Fruit fly (Drosophila melanogaster) whole organism, wandering third instar larva: Measurements from ENCODE around the gene Gmd.

ENCODE experiments used
- Abd-B ChIP-seq: fragments of >200 bp; optimal IDR thresholded peaks from 2 replicates; lab custom pipeline; 2017; ENCODE audit warnings: missing biosample characterization, missing genetic modification characterization
- CG32264 ChIP-seq: fragments of 200-800 bp; sonication (Bioruptor generic); optimal IDR thresholded peaks from 2 replicates; lab custom pipeline; 2016; ENCODE audit warnings: missing biosample characterization, missing genetic modification characterization
- CG9705 ChIP-seq: fragments of 200-800 bp; sonication (Bioruptor generic); optimal IDR thresholded peaks from 2 replicates; lab custom pipeline; 2018; ENCODE audit warnings: missing biosample characterization, mild to moderate bottlenecking, missing genetic modification characterization
- CrebA ChIP-seq: fragments of 200-800 bp; sonication (Bioruptor generic); optimal IDR thresholded peaks from 2 replicates; lab custom pipeline; 2016; ENCODE audit warnings: missing biosample characterization, mild to moderate bottlenecking, missing genetic modification characterization, borderline replicate concordance
- Dfd ChIP-seq: fragments of >200 bp; optimal IDR thresholded peaks from 2 replicates; lab custom pipeline; 2017; ENCODE audit warnings: missing biosample characterization, missing genetic modification characterization
- Dif ChIP-seq: fragments of 200-275, 200-300 bp; sonication (Bioruptor generic); optimal IDR thresholded peaks from 2 replicates; lab custom pipeline; 2018; ENCODE audit warnings: missing biosample characterization, missing genetic modification characterization; ENCODE audit not compliant: partially characterized antibody
- GATAd ChIP-seq: sonication (Bioruptor generic); optimal IDR thresholded peaks from 2 replicates; lab custom pipeline; 2016; ENCODE audit warnings: missing biosample characterization, missing genetic modification characterization
- HLH106 ChIP-seq: fragments of 200-800 bp; optimal IDR thresholded peaks from 3 replicates; lab custom pipeline; 2019; ENCODE audit warnings: missing biosample characterization, mild to moderate bottlenecking, missing genetic modification characterization, moderate library complexity
- Hnf4 ChIP-seq: fragments of 200-800 bp; sonication (Bioruptor generic); optimal IDR thresholded peaks from 2 replicates; lab custom pipeline; 2016; ENCODE audit warnings: missing biosample characterization, mild to moderate bottlenecking, missing genetic modification characterization
- Hr78 ChIP-seq: fragments of >200 bp; optimal IDR thresholded peaks from 2 replicates; lab custom pipeline; 2017; ENCODE audit warnings: missing biosample characterization, missing genetic modification characterization
- Hr83 ChIP-seq: fragments of 200-300 bp; sonication (Bioruptor generic); optimal IDR thresholded peaks from 2 replicates; lab custom pipeline; 2016; ENCODE audit warnings: missing biosample characterization, mild to moderate bottlenecking, missing genetic modification characterization, moderate library complexity; ENCODE audit not compliant: poor library complexity, severe bottlenecking
- Jra ChIP-seq: sonication (Bioruptor generic); optimal IDR thresholded peaks from 2 replicates; lab custom pipeline; 2016; ENCODE audit warnings: missing biosample characterization, missing genetic modification characterization
- Mio ChIP-seq: sonication (Bioruptor generic); optimal IDR thresholded peaks from 2 replicates; lab custom pipeline; 2016; ENCODE audit warnings: missing biosample characterization, missing genetic modification characterization
- Myc ChIP-seq: fragments of >200 bp; optimal IDR thresholded peaks from 2 replicates; lab custom pipeline; 2017
- N ChIP-seq: fragments of >200 bp; optimal IDR thresholded peaks from 2 replicates; lab custom pipeline; 2018; ENCODE audit warnings: missing biosample characterization, missing external identifiers, missing genetic modification characterization
- OdsH ChIP-seq: fragments of 200-800 bp; sonication (Bioruptor generic); optimal IDR thresholded peaks from 2 replicates; lab custom pipeline; 2016; ENCODE audit warnings: missing biosample characterization, mild to moderate bottlenecking, missing genetic modification characterization
- Rel ChIP-seq, 2 experiments: fragments of 200-800 bp; sonication (Bioruptor generic) in 1 of 2; optimal IDR thresholded peaks; 2 replicates in 1 of 2; 3 replicates in 1 of 2; lab custom pipeline; 2016 to 2019; ENCODE audit warnings: mild to moderate bottlenecking in 2 of 2, missing biosample characterization in 2 of 2, missing genetic modification characterization in 2 of 2, moderate library complexity in 1 of 2
- Sp1 ChIP-seq: fragments of 200-800 bp; sonication (Bioruptor generic); optimal IDR thresholded peaks from 3 replicates; lab custom pipeline; 2019; ENCODE audit warnings: missing biosample characterization, mild to moderate bottlenecking, missing genetic modification characterization, moderate library complexity
- Vsx2 ChIP-seq: fragments of 200-300, 225-300 bp; sonication (Bioruptor generic); optimal IDR thresholded peaks from 2 replicates; lab custom pipeline; 2018; ENCODE audit warnings: missing biosample characterization, missing genetic modification characterization; ENCODE audit not compliant: partially characterized antibody
- br ChIP-seq: fragments of 200-800 bp; sonication (Bioruptor generic); optimal IDR thresholded peaks from 2 replicates; lab custom pipeline; 2016; ENCODE audit warnings: missing biosample characterization, missing genetic modification characterization
- brk ChIP-seq: fragments of 200-800 bp; sonication (Bioruptor generic); optimal IDR thresholded peaks from 2 replicates; lab custom pipeline; 2016; ENCODE audit warnings: missing biosample characterization, mild to moderate bottlenecking, missing genetic modification characterization
- dl ChIP-seq, 2 experiments: fragments of 175-275, 200-275 bp in 1 of 2; fragments of 200-275 bp in 1 of 2; sonication (Bioruptor generic); optimal IDR thresholded peaks; lab custom pipeline; 2018; ENCODE audit warnings: mild to moderate bottlenecking in 2 of 2, missing biosample characterization in 2 of 2, missing genetic modification characterization in 2 of 2, moderate library complexity in 2 of 2; ENCODE audit not compliant: partially characterized antibody in 2 of 2, insufficient read depth in 1 of 2
- dmrt93B ChIP-seq: fragments of 200-800 bp; sonication (Bioruptor generic); optimal IDR thresholded peaks from 2 replicates; lab custom pipeline; 2018; ENCODE audit warnings: missing biosample characterization, mild to moderate bottlenecking, missing genetic modification characterization
- dsf ChIP-seq: sonication (Bioruptor generic); optimal IDR thresholded peaks from 2 replicates; lab custom pipeline; 2016; ENCODE audit warnings: missing biosample characterization, missing genetic modification characterization, borderline replicate concordance
- ey ChIP-seq: fragments of 200-800 bp; sonication (Bioruptor generic); optimal IDR thresholded peaks from 2 replicates; lab custom pipeline; 2016; ENCODE audit warnings: missing biosample characterization, missing genetic modification characterization
- foxo ChIP-seq, 2 experiments: fragments of 200-800 bp; sonication (Bioruptor generic); optimal IDR thresholded peaks; 2 replicates in 1 of 2; 3 replicates in 1 of 2; lab custom pipeline; 2016 to 2017; ENCODE audit warnings: missing biosample characterization in 2 of 2, missing genetic modification characterization in 2 of 2
- fru ChIP-seq: fragments of 200-800 bp; sonication (Bioruptor generic); optimal IDR thresholded peaks from 3 replicates; lab custom pipeline; 2016; ENCODE audit warnings: missing biosample characterization, mild to moderate bottlenecking, missing genetic modification characterization
- h ChIP-seq: fragments of 200-800 bp; sonication (Bioruptor generic); optimal IDR thresholded peaks from 3 replicates; lab custom pipeline; 2016; ENCODE audit warnings: missing biosample characterization, mild to moderate bottlenecking, missing genetic modification characterization
- jim ChIP-seq: fragments of 175-275, 200-325 bp; sonication (Bioruptor generic); optimal IDR thresholded peaks from 2 replicates; lab custom pipeline; 2016; ENCODE audit warnings: missing biosample characterization, mild to moderate bottlenecking, missing genetic modification characterization
- lola ChIP-seq: fragments of >200 bp; optimal IDR thresholded peaks from 2 replicates; lab custom pipeline; 2017; ENCODE audit warnings: missing biosample characterization, missing genetic modification characterization
- pan ChIP-seq: fragments of >200 bp; optimal IDR thresholded peaks from 2 replicates; lab custom pipeline; 2017
- psq ChIP-seq: fragments of 200-800 bp; sonication (Bioruptor generic); optimal IDR thresholded peaks from 3 replicates; lab custom pipeline; 2017; ENCODE audit warnings: missing biosample characterization, mild to moderate bottlenecking, missing genetic modification characterization, moderate library complexity
- rgr ChIP-seq: fragments of 200-800 bp; sonication (Bioruptor generic); optimal IDR thresholded peaks from 3 replicates; lab custom pipeline; 2016; ENCODE audit warnings: missing biosample characterization, mild to moderate bottlenecking, missing genetic modification characterization
- sage ChIP-seq: fragments of 200-800 bp; sonication (Bioruptor generic); optimal IDR thresholded peaks from 2 replicates; lab custom pipeline; 2016; ENCODE audit warnings: missing biosample characterization, mild to moderate bottlenecking, missing genetic modification characterization
- sv ChIP-seq: fragments of 200-800 bp; sonication (Bioruptor generic); optimal IDR thresholded peaks from 3 replicates; lab custom pipeline; 2016; ENCODE audit warnings: missing biosample characterization, missing genetic modification characterization
- tai ChIP-seq: sonication (Bioruptor generic); optimal IDR thresholded peaks from 2 replicates; lab custom pipeline; 2016; ENCODE audit warnings: missing biosample characterization, missing genetic modification characterization
- usp ChIP-seq: fragments of >200 bp; optimal IDR thresholded peaks from 2 replicates; lab custom pipeline; 2017; ENCODE audit warnings: missing biosample characterization, missing genetic modification characterization
- woc ChIP-seq: sonication (Bioruptor generic); optimal IDR thresholded peaks from 2 replicates; lab custom pipeline; 2016; ENCODE audit warnings: missing biosample characterization, mild to moderate bottlenecking, missing genetic modification characterization

Gene Gmd

DNA sequence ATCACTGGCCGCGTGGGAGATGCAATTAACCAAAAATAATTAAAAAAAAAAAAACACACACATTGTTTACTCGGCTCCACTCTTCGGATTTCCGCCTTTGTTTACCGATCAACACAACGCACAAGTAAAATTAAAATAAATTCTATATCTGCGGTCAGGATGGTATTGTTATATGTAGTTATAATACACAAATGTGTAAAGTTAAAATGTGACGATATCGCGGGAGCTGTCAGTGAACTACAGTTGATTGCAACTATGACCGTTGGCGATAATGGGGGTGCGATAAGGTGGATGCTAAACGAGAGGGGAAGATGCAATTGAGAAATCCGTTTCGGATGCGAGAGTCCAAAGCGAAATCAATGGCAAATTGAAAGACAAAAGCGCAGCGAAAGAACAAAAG is 29.5 kb upstream of the Gmd start:
- TF ChIP-seq br (GFP tag; lab: Kevin White, UChicago), result no peak
- no peak for TF ChIP-seq psq (GFP tag; lab: Kevin White, UChicago)
- no peak for TF ChIP-seq Mio
- TF ChIP-seq Vsx2, result no peak
- TF ChIP-seq N (GFP tag; lab: Kevin White, UChicago), result no peak
- TF ChIP-seq foxo (GFP tag; optimal IDR thresholded peaks at IDR 0.05; lab: Kevin White, UChicago), result no peak
- TF ChIP-seq Hr78 (GFP tag; lab: Kevin White, UChicago), result no peak
- no peak for TF ChIP-seq Sp1 (GFP tag; lab: Kevin White, UChicago)
- no peak for TF ChIP-seq Dfd (GFP tag; lab: Kevin White, UChicago)
- no peak for TF ChIP-seq sage (GFP tag; lab: Kevin White, UChicago)
- TF ChIP-seq CG32264, result no peak
- TF ChIP-seq usp (GFP tag; lab: Kevin White, UChicago), result no peak
- no peak for TF ChIP-seq Dif
- TF ChIP-seq brk, result no peak
- TF ChIP-seq dsf, result no peak
- TF ChIP-seq jim (GFP tag; lab: Kevin White, UChicago), result no peak
- TF ChIP-seq lola, result no peak

- no peak for TF ChIP-seq sv
- TF ChIP-seq Hr78 (GFP tag; lab: Kevin White, UChicago), result no peak
- TF ChIP-seq Dif, result peak; percentile 21
- TF ChIP-seq, all 38 proteins: peak for 1
Observed at dm6 chr2L:5005464-5005764, 28.6 kb upstream of the Gmd start.

dm6 chr2L:5004677-5005463 is 28.0 kb upstream of the Gmd start:
- TF ChIP-seq ey, result peak; percentile 93
- no peak for TF ChIP-seq Dif
- TF ChIP-seq Dfd (GFP tag; lab: Kevin White, UChicago), result no peak
- peak; percentile 83 for TF ChIP-seq psq (GFP tag; lab: Kevin White, UChicago)
- TF ChIP-seq jim (GFP tag; lab: Kevin White, UChicago), result no peak
- TF ChIP-seq Jra (GFP tag; lab: Kevin White, UChicago), result peak; percentile 75
- TF ChIP-seq rgr (GFP tag; lab: Kevin White, UChicago), result peak; percentile 92
- peak; percentile 86 for TF ChIP-seq Sp1 (GFP tag; lab: Kevin White, UChicago)
- TF ChIP-seq brk, result peak; percentile 77
- peak; percentile 91 for TF ChIP-seq OdsH (GFP tag; lab: Kevin White, UChicago)
- TF ChIP-seq Hr78 (GFP tag; lab: Kevin White, UChicago), result no peak
- peak; percentile 5 for TF ChIP-seq GATAd (GFP tag; lab: Kevin White, UChicago)
- peak; percentile 64 for TF ChIP-seq CG9705 (GFP tag; lab: Kevin White, UChicago)
- TF ChIP-seq br (GFP tag; lab: Kevin White, UChicago), result peak; percentile 93
- TF ChIP-seq Rel (GFP tag; optimal IDR thresholded peaks at IDR 0.05; lab: Kevin White, UChicago), result peak; percentile 57
- TF ChIP-seq Rel (tag; optimal IDR thresholded peaks at IDR 0.05; lab: Kevin White, UChicago), result peak; percentile 61
- peak; percentile 83 for TF ChIP-seq CG32264
- TF ChIP-seq h, result peak; percentile 93
- TF ChIP-seq usp (GFP tag; lab: Kevin White, UChicago), result no peak
- no peak for TF ChIP-seq dsf
- peak; percentile 87 for TF ChIP-seq woc (GFP tag; lab: Kevin White, UChicago)
- peak; percentile 58 for TF ChIP-seq Mio
- TF ChIP-seq lola, result no peak
- TF ChIP-seq dl (GFP tag; optimal IDR thresholded peaks at IDR 0.05; lab: Kevin White, UChicago; ENCODE audit: insufficient read depth in 1 of 2, partially characterized antibody in 2 of 2), result no peak
- no peak for TF ChIP-seq Myc (lab: Kevin White, UChicago)
- TF ChIP-seq foxo (GFP tag; optimal IDR thresholded peaks at IDR 0.05; lab: Kevin White, UChicago), result peak; percentile 59 to 95
- TF ChIP-seq HLH106 (tag; lab: Kevin White, UChicago), result peak; percentile 89
- no peak for TF ChIP-seq N (GFP tag; lab: Kevin White, UChicago)
- TF ChIP-seq sage (GFP tag; lab: Kevin White, UChicago), result peak; percentile 53
- TF ChIP-seq Vsx2, result no peak
- no peak for TF ChIP-seq pan
- no peak for TF ChIP-seq Hr83
- no peak for TF ChIP-seq Abd-B (GFP tag; lab: Kevin White, UChicago)
- peak; percentile 92 for TF ChIP-seq fru
- TF ChIP-seq Hnf4, result peak; percentile 92
- TF ChIP-seq sv, result peak; percentile 92
- no peak for TF ChIP-seq CrebA (GFP tag; lab: Kevin White, UChicago)
- TF ChIP-seq dmrt93B, result peak; percentile 72
- TF ChIP-seq tai, result no peak
